Worm (Caenorhabditis elegans) whole organism, L4 larva: ENCODE measurements around the gene zig-13.

Experiments used
- R02D3.7 ChIP-seq: fragments of 150-350 bp; sonication (generic microtip); optimal IDR thresholded peaks from 3 replicates; lab custom pipeline; 2014; ENCODE audit warnings: missing biosample characterization, missing genetic modification characterization
- ceh-28 ChIP-seq: fragments of 150-350 bp; optimal IDR thresholded peaks from 2 replicates; lab custom pipeline; 2014; ENCODE audit warnings: missing biosample characterization, missing genetic modification reagents, missing genetic modification characterization
- dmd-9 ChIP-seq: fragments of 200-800 bp; sonication (Bioruptor generic); IDR thresholded peaks from 2 replicates; pipeline ENCODE4 v1.3.6; 2022; ENCODE audit warnings: missing genetic modification reagents, missing genetic modification characterization, missing compliant biosample characterization
- fkh-10 ChIP-seq: fragments of 150-350 bp; optimal IDR thresholded peaks from 2 replicates; lab custom pipeline; 2014; ENCODE audit warnings: missing biosample characterization, missing genetic modification reagents, missing genetic modification characterization
- lin-15B ChIP-seq: fragments of 150-350 bp; sonication (generic microtip); optimal IDR thresholded peaks from 3 replicates; lab custom pipeline; 2014; ENCODE audit warnings: missing biosample characterization, missing genetic modification characterization
- nhr-76 ChIP-seq: fragments of 150-350 bp; optimal IDR thresholded peaks from 2 replicates; lab custom pipeline; 2014; ENCODE audit warnings: missing biosample characterization, missing genetic modification characterization
- pqm-1 ChIP-seq: sonication (generic microtip); optimal IDR thresholded peaks from 2 replicates; lab custom pipeline; 2017; ENCODE audit warnings: missing biosample characterization, missing genetic modification characterization

DNA sequence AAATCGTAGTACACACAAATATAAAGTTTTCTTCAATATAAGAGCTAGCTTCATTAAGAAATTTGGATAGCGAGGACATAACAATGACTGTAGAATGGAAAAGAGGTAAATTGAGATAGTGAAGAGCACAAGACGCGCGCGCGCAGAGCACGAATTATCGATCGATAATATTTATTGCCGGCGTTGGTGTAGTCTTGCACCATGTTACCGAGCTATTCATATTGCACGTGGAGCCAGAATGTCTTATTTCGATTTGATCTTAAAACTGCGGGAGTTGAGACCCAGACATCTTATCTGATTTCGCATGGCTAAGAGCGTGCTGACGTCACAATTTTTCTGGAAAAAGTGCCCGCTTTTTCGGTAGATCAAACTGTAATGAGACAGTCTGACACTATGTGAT lies 12.9 kb upstream of the zig-13 start, which contains the start of gene F40G9.18:
- TF ChIP-seq fkh-10 (GFP tag; lab: Kevin White, UChicago) (no peak), dmd-9 (no peak), pqm-1 (tag; lab: Kevin White, UChicago) (no peak), ceh-28 (tag; lab: Kevin White, UChicago) (no peak), lin-15B (tag; lab: Kevin White, UChicago) (no peak), R02D3.7 (tag; lab: Kevin White, UChicago) (no peak), nhr-76 (no peak)
